Fruit fly (Drosophila melanogaster): Measurements from ENCODE around the gene CG12502.

The CG12502 gene

dm6 chr3L:857063-858015 lies 7.9 kb upstream of the CG12502 start, which contains the start of gene dpr20 (continued):
- TF ChIP-seq sd (tag; optimal IDR thresholded peaks at IDR 0.05) (peak; percentile 13), sens (GFP tag) (peak; percentile 93), CG4854 (GFP tag; optimal IDR thresholded peaks at IDR 0.05) (peak; percentile 36), Optix (GFP tag; IDR thresholded peaks at IDR 0.05) (peak; percentile 87), CG7839 (tag; optimal IDR thresholded peaks at IDR 0.05) (peak; percentile 83), prd (optimal IDR thresholded peaks at IDR 0.05) (no peak), prd (GFP tag; IDR thresholded peaks at IDR 0.05) (peak; percentile 90), H2.0 (GFP tag; IDR thresholded peaks at IDR 0.05) (peak; percentile 85), gsb-n (tag; optimal IDR thresholded peaks at IDR 0.05) (peak; percentile 15), CG9609 (GFP tag; optimal IDR thresholded peaks at IDR 0.05) (peak; percentile 71), Drgx (GFP tag; IDR thresholded peaks at IDR 0.05) (peak; percentile 92), Hr78 (GFP tag; optimal IDR thresholded peaks at IDR 0.05) (no peak), lbe (GFP tag; optimal IDR thresholded peaks at IDR 0.05) (no peak), CG15696 (tag; optimal IDR thresholded peaks at IDR 0.05) (peak; percentile 48), wek (GFP tag; optimal IDR thresholded peaks at IDR 0.05) (peak; percentile 40)

- TF ChIP-seq CG10267 (tag; optimal IDR thresholded peaks at IDR 0.05) (no peak), lab (GFP tag; optimal IDR thresholded peaks at IDR 0.05) (no peak), ato (GFP tag; IDR thresholded peaks at IDR 0.05; ENCODE audit: partially characterized antibody) (no peak), wor (GFP tag; IDR thresholded peaks at IDR 0.05) (no peak), Ssrp (tag; optimal IDR thresholded peaks at IDR 0.05) (no peak), CG1603 (tag; optimal IDR thresholded peaks at IDR 0.05) (no peak), CG15514 (GFP tag; optimal IDR thresholded peaks at IDR 0.05) (peak; percentile 88), kay (GFP tag; optimal IDR thresholded peaks at IDR 0.05) (no peak), gcm (GFP tag; optimal IDR thresholded peaks at IDR 0.05) (no peak), CG5245 (GFP tag; optimal IDR thresholded peaks at IDR 0.05) (no peak), pita (GFP tag; optimal IDR thresholded peaks at IDR 0.05) (peak; percentile 18), CG6654 (GFP tag; optimal IDR thresholded peaks at IDR 0.05) (no peak), CG9932 (GFP tag; IDR thresholded peaks at IDR 0.05) (no peak), Sry-δ (GFP tag; optimal IDR thresholded peaks at IDR 0.05) (no peak), CG3407 (GFP tag; optimal IDR thresholded peaks at IDR 0.05) (no peak), CG1024 (GFP tag; IDR thresholded peaks at IDR 0.05) (no peak), CG2678 (tag; optimal IDR thresholded peaks at IDR 0.05) (no peak), CG9727 (GFP tag; optimal IDR thresholded peaks at IDR 0.05) (no peak), CG4328 (GFP tag; optimal IDR thresholded peaks at IDR 0.05) (no peak), CG15073 (GFP tag; optimal IDR thresholded peaks at IDR 0.05) (no peak), caup (GFP tag; optimal IDR thresholded peaks at IDR 0.05; ENCODE audit: severe bottlenecking) (no peak), CTCF (GFP tag; optimal IDR thresholded peaks at IDR 0.05) (peak; percentile 88), CG11398 (GFP tag; optimal IDR thresholded peaks at IDR 0.05) (no peak)
Observed at dm6 chr3L:868800-869199, 3.6 kb downstream of the CG12502 start.
